Worm (Caenorhabditis elegans) whole organism, young adult: ENCODE results near the gene sel-10.

Source experiments
- F39B2.1 ChIP-seq: fragments of 200-800 bp; sonication (Bioruptor generic); IDR thresholded peaks from 2 replicates; pipeline ENCODE4 v1.3.6; 2022; ENCODE audit warnings: missing genetic modification reagents, missing genetic modification characterization, missing compliant biosample characterization
- Y53G8AR.9 ChIP-seq: fragments of 200-800 bp; sonication (Bioruptor generic); conservative IDR thresholded peaks from 2 replicates; pipeline ENCODE4 v1.3.6; 2022; ENCODE audit warnings: missing genetic modification reagents, missing genetic modification characterization, missing compliant biosample characterization
- ama-1 ChIP-seq, 3 experiments: fragments of 150-350 bp in 1 of 3; sonication (generic microtip) in 2 of 3; optimal IDR thresholded peaks; 2 replicates each; lab custom pipeline; 2014 to 2018; ENCODE audit warnings: missing biosample characterization in 2 of 3, missing genetic modification characterization in 2 of 3, missing genetic modification reagents in 2 of 3
- aptf-2 ChIP-seq: fragments of 200-800 bp; sonication (Bioruptor generic); conservative IDR thresholded peaks from 2 replicates; pipeline ENCODE4 v1.3.6; 2022; ENCODE audit warnings: missing genetic modification reagents, missing genetic modification characterization, missing compliant biosample characterization
- ccch-3 ChIP-seq: fragments of 200-800 bp; sonication (Bioruptor generic); optimal IDR thresholded peaks from 2 replicates; lab custom pipeline; 2018; ENCODE audit warnings: mild to moderate bottlenecking, missing genetic modification characterization, missing compliant biosample characterization
- ceh-91 ChIP-seq: fragments of 200-800 bp; sonication (Bioruptor generic); IDR thresholded peaks from 2 replicates; pipeline ENCODE4 v1.3.6; 2022; ENCODE audit warnings: missing genetic modification reagents, missing genetic modification characterization, missing compliant biosample characterization
- dpff-1 ChIP-seq: sonication (generic microtip); optimal IDR thresholded peaks from 2 replicates; lab custom pipeline; 2017; ENCODE audit warnings: mild to moderate bottlenecking, missing genetic modification characterization, missing compliant biosample characterization
- dpl-1 ChIP-seq: fragments of 150-350 bp; optimal IDR thresholded peaks from 2 replicates; lab custom pipeline; 2014; ENCODE audit warnings: missing biosample characterization, missing genetic modification reagents, missing genetic modification characterization
- hlh-12 ChIP-seq: sonication (generic microtip); optimal IDR thresholded peaks from 2 replicates; lab custom pipeline; 2016; ENCODE audit warnings: missing genetic modification characterization, missing compliant biosample characterization
- nfya-1 ChIP-seq: sonication (generic microtip); optimal IDR thresholded peaks from 2 replicates; lab custom pipeline; 2017; ENCODE audit warnings: antibody characterized with exemption, missing compliant biosample characterization, missing genetic modification characterization, borderline replicate concordance; ENCODE audit not compliant: insufficient read depth
- rpc-1 ChIP-seq, 2 experiments: fragments of 150-350 bp in 1 of 2; sonication (generic microtip) in 1 of 2; optimal IDR thresholded peaks; 2 replicates each; lab custom pipeline; 2014 to 2018; ENCODE audit warnings: missing biosample characterization in 1 of 2, missing genetic modification characterization in 1 of 2, missing genetic modification reagents in 1 of 2, missing genotype in 1 of 2
- snpc-3.4 ChIP-seq: sonication (generic microtip); optimal IDR thresholded peaks from 2 replicates; lab custom pipeline; 2017; ENCODE audit warnings: missing genetic modification characterization, mild to moderate bottlenecking, missing compliant biosample characterization, antibody characterized with exemption, moderate library complexity, missing genotype, missing genetic modification reagents
- unc-62 ChIP-seq: fragments of 150-350 bp; optimal IDR thresholded peaks from 2 replicates; lab custom pipeline; 2014; ENCODE audit warnings: missing biosample characterization, missing genetic modification reagents, missing genetic modification characterization
- ztf-28 ChIP-seq: fragments of 200-800 bp; sonication (Bioruptor generic); IDR thresholded peaks from 2 replicates; pipeline ENCODE4 v1.3.6; 2022; ENCODE audit warnings: missing genetic modification reagents, missing genetic modification characterization, missing compliant biosample characterization

DNA sequence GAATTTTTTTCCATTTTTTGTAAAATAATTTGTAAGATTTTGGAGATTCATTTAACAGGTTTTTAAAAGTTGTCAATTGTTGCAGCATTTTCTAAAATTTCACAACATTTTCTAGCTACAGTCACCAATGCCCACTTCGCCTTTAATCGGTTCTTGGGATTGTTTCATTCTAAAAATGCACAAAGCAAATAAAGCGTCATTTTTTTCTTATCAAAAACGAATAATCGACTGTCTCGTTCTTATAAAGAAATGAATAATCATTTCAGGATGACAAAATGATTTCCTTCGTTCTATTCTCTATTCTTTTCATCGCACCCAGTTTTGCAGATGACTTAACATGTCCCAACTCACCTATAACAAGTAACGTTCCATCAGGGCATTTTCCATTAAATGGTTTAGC, 43.6 kb upstream of the sel-10 start, which contains the start of gene F53C11.1:
- TF ChIP-seq Y53G8AR.9, result no peak
- no peak for TF ChIP-seq nfya-1 (tag; lab: Kevin White, UChicago)
- TF ChIP-seq snpc-3.4 (tag; lab: Kevin White, UChicago), result no peak
- TF ChIP-seq ccch-3 (GFP tag; lab: Kevin White, UChicago), result no peak
- TF ChIP-seq hlh-12 (tag; lab: Kevin White, UChicago), result no peak
- no peak for TF ChIP-seq dpff-1 (tag; lab: Kevin White, UChicago)
- no peak for TF ChIP-seq rpc-1 (optimal IDR thresholded peaks at IDR 0.05; lab: Kevin White, UChicago)
- no peak for TF ChIP-seq rpc-1 (tag; optimal IDR thresholded peaks at IDR 0.05; lab: Kevin White, UChicago)
- TF ChIP-seq unc-62 (GFP tag; lab: Kevin White, UChicago), result no peak
- no peak for TF ChIP-seq ceh-91 (GFP tag; lab: Robert Waterston, UW)
- no peak for TF ChIP-seq aptf-2
- no peak for TF ChIP-seq ztf-28
- no peak for TF ChIP-seq ama-1 (optimal IDR thresholded peaks at IDR 0.05; lab: Kevin White, UChicago)
- TF ChIP-seq ama-1 (GFP tag; optimal IDR thresholded peaks at IDR 0.05; lab: Kevin White, UChicago), result no peak
- TF ChIP-seq dpl-1, result no peak
- no peak for TF ChIP-seq F39B2.1 (GFP tag; lab: Robert Waterston, UW)
